Fruit fly (Drosophila melanogaster): ENCODE measurements around the gene CDK2AP1.

The CDK2AP1 gene

DNA sequence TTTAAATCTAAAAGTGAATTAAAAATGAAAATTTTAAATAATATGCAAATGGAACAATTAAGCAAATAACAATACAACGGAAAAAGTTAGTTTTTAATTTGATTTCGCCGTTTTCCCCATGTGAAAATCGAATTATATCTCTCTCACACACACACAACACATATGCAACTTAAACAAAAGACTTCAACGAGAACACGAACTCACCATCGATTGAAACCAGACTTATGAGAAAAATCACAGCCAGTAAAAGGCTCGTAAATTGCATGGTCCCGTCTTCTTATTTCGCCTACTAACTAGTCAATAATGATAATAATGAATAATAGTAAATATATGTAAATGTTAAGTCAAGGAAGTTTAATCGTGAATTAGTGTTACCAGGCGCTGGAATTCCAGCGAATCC, 15.8 kb downstream of the CDK2AP1 start:
- no peak for TF ChIP-seq cnc (optimal IDR thresholded peaks at IDR 0.05)
- TF ChIP-seq tj (GFP tag; optimal IDR thresholded peaks at IDR 0.05), result no peak
- no peak for TF ChIP-seq Clk (GFP tag; optimal IDR thresholded peaks at IDR 0.05)
- no peak for TF ChIP-seq CG11617 (GFP tag; optimal IDR thresholded peaks at IDR 0.05)
- peak; percentile 49 for TF ChIP-seq kay (GFP tag; ENCODE audit: borderline replicate concordance)

DNA sequence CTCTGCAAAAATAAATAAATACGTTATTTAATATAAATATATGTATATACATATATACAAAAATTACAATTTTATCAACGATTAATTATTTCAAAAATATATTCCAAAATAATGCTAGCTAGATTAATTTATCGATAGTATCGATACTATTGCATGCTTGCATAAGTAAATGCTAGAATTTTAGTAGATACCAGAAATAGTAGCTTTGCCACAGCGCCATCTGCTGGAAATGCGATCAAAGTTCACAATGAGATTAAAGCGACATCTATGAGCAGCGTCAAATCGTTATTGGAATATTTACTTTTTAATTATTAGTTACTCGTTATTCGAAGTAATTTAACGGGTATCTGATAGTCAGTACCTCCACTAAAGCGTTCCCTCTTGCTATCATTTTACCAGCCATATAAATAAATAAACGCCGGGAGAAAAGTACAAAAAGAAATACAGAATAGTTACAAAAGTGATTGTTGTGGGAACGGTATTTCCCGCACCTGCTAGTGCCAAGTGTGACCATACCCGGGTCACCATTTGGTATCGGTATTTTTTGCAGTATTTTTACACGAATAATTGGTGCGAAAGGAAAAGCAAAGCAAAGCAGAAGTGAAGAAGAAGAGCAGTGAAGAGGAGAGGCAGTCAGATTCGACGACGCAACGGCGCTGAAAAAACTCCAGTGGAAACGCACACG, 16.3 kb downstream of the CDK2AP1 start, which contains the start of the genes rtv and Dlic:
TSS of gene rtv (minus strand) at position 165 of the 685 bp plus-strand sequence.
TSS of gene Dlic (plus strand) at position 596 of the 685 bp plus-strand sequence.
- TF ChIP-seq CG12768 (GFP tag; optimal IDR thresholded peaks at IDR 0.05) (no peak), cnc (optimal IDR thresholded peaks at IDR 0.05) (no peak), CG7045 (GFP tag; optimal IDR thresholded peaks at IDR 0.05) (no peak), CG14711 (tag; optimal IDR thresholded peaks at IDR 0.05) (no peak), Hr96 (GFP tag; optimal IDR thresholded peaks at IDR 0.05) (no peak), tj (GFP tag; optimal IDR thresholded peaks at IDR 0.05) (no peak), pad (GFP tag; optimal IDR thresholded peaks at IDR 0.05) (peak; percentile 50), CG7101 (tag; optimal IDR thresholded peaks at IDR 0.05) (peak; percentile 23), toe (GFP tag; optimal IDR thresholded peaks at IDR 0.05) (no peak), Crg-1 (GFP tag; optimal IDR thresholded peaks at IDR 0.05) (no peak), CG33017 (tag; optimal IDR thresholded peaks at IDR 0.05) (no peak), kay (GFP tag; ENCODE audit: borderline replicate concordance) (peak; percentile 73), Clk (GFP tag; optimal IDR thresholded peaks at IDR 0.05) (no peak), CG11617 (GFP tag; optimal IDR thresholded peaks at IDR 0.05) (no peak), cic (GFP tag; optimal IDR thresholded peaks at IDR 0.05) (no peak), bab1 (GFP tag; optimal IDR thresholded peaks at IDR 0.05) (peak; percentile 5), Mnt (GFP tag; optimal IDR thresholded peaks at IDR 0.05) (peak; percentile 12), ovo (GFP tag; optimal IDR thresholded peaks at IDR 0.05) (peak; percentile 21), CG1620 (GFP tag; optimal IDR thresholded peaks at IDR 0.05) (peak; percentile 19), CG5204 (GFP tag; optimal IDR thresholded peaks at IDR 0.05) (peak; percentile 23)

DNA sequence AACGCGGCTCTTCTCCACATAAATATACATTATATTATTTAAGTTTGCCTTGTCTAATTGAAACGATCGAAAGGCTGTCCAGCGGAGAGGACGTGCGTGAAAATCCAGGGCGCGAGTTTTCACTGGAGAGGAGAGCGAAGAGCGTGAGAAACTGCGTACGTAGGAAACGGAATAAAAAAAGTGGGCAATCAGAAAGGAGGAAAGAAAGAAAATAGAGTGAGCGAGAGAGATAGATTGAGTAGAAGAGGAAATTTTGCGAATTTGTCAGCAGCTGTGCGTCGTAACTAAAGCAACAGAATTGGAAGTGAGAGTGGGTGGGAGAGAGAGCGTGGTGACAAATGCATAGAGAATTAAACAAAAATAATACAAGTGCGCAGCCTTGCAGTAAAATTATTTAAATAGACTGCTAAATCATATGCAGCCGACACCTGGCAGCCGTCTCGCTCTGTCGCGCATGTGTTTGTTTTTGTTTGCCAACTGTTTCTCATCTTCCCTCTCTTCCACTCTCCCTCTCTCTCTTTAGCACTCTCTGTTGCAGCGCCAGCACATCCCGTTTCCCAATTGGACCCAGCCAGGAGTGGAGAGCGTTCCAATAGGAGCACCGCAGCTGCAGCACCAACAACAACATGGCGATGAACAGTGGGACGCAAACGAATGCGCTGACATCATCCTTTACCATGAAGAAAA, 17.0 kb downstream of the CDK2AP1 start:
- TF ChIP-seq Clk (GFP tag; optimal IDR thresholded peaks at IDR 0.05) (no peak), CG11617 (GFP tag; optimal IDR thresholded peaks at IDR 0.05) (no peak), CG7101 (tag; optimal IDR thresholded peaks at IDR 0.05) (peak; percentile 2), bab1 (GFP tag; optimal IDR thresholded peaks at IDR 0.05) (no peak), Crg-1 (GFP tag; optimal IDR thresholded peaks at IDR 0.05) (peak; percentile 37), CG14711 (tag; optimal IDR thresholded peaks at IDR 0.05) (no peak), CG1620 (GFP tag; optimal IDR thresholded peaks at IDR 0.05) (no peak), ovo (GFP tag; optimal IDR thresholded peaks at IDR 0.05) (no peak), toe (GFP tag; optimal IDR thresholded peaks at IDR 0.05) (no peak), kay (GFP tag; ENCODE audit: borderline replicate concordance) (no peak), CG12768 (GFP tag; optimal IDR thresholded peaks at IDR 0.05) (no peak), cic (GFP tag; optimal IDR thresholded peaks at IDR 0.05) (peak; percentile 14), cnc (optimal IDR thresholded peaks at IDR 0.05) (no peak), CG33017 (tag; optimal IDR thresholded peaks at IDR 0.05) (no peak), CG5204 (GFP tag; optimal IDR thresholded peaks at IDR 0.05) (no peak), CG7045 (GFP tag; optimal IDR thresholded peaks at IDR 0.05) (no peak), Hr96 (GFP tag; optimal IDR thresholded peaks at IDR 0.05) (no peak), Mnt (GFP tag; optimal IDR thresholded peaks at IDR 0.05) (peak; percentile 44), pad (GFP tag; optimal IDR thresholded peaks at IDR 0.05) (peak; percentile 23), tj (GFP tag; optimal IDR thresholded peaks at IDR 0.05) (peak; percentile 57)

DNA sequence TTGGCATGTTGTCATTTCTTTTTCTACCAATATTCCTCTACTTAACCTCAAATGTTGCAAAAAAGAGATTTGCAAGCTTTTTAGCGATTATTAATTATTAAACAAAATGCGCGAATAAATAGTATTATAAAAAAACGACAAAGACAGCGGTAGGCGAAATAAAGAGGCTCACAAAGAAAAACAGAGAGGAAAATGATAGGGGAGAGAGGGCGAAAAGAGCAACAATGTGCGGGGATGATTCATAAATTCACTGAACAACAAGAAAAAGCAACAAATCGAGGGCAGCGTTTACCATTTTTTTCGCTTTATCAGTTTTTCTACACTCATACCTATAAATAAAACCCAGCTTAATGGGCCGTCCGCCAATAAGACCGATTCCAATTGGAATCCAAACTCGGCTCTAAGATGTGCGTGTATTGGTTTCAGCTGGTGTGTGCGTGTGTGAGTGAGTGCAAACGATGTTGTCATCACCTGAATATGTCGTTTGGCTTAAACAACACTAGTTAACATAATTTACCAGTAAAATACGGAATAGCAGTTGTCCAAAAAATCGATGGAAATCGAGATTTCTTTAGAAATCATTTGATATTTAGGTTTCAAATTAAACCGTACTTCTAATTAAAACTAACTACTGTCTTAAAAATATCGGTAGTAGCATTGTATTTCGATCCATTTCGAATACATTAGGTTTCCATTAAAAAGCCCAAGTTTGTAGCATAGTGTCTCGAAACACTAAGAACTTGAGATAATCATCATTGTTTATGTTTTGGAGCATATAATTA, 18.3 kb downstream of the CDK2AP1 start:
- TF ChIP-seq tj (GFP tag; optimal IDR thresholded peaks at IDR 0.05) (peak; percentile 43), CG7101 (tag; optimal IDR thresholded peaks at IDR 0.05) (no peak), bab1 (GFP tag; optimal IDR thresholded peaks at IDR 0.05) (peak; percentile 10), cic (GFP tag; optimal IDR thresholded peaks at IDR 0.05) (peak; percentile 42), kay (GFP tag; ENCODE audit: borderline replicate concordance) (peak; percentile 36)

- TF ChIP-seq CG12768 (GFP tag; optimal IDR thresholded peaks at IDR 0.05), result no peak
- no peak for TF ChIP-seq kay (GFP tag; ENCODE audit: borderline replicate concordance)
- no peak for TF ChIP-seq bab1 (GFP tag; optimal IDR thresholded peaks at IDR 0.05)
- TF ChIP-seq CG1620 (GFP tag; optimal IDR thresholded peaks at IDR 0.05), result no peak
- TF ChIP-seq ovo (GFP tag; optimal IDR thresholded peaks at IDR 0.05), result no peak
- no peak for TF ChIP-seq toe (GFP tag; optimal IDR thresholded peaks at IDR 0.05)
- TF ChIP-seq Hr96 (GFP tag; optimal IDR thresholded peaks at IDR 0.05), result no peak
- TF ChIP-seq CG7101 (tag; optimal IDR thresholded peaks at IDR 0.05), result no peak
- no peak for TF ChIP-seq pad (GFP tag; optimal IDR thresholded peaks at IDR 0.05)
- TF ChIP-seq Crg-1 (GFP tag; optimal IDR thresholded peaks at IDR 0.05), result no peak
- TF ChIP-seq Clk (GFP tag; optimal IDR thresholded peaks at IDR 0.05), result no peak
- TF ChIP-seq CG14711 (tag; optimal IDR thresholded peaks at IDR 0.05), result no peak
- TF ChIP-seq CG5204 (GFP tag; optimal IDR thresholded peaks at IDR 0.05), result no peak
- no peak for TF ChIP-seq CG11617 (GFP tag; optimal IDR thresholded peaks at IDR 0.05)
- TF ChIP-seq tj (GFP tag; optimal IDR thresholded peaks at IDR 0.05), result no peak
These were observed 22.2 kb downstream of the CDK2AP1 start, which contains the start of gene CG32668 for dm6 chrX:11159710-11160446. TSS of gene CG32668 (minus strand) at chrX:11159760.
